Worm (Caenorhabditis elegans) whole organism, L1 larva: ENCODE measurements around the gene F11D11.21.

Experiments
- fkh-10 ChIP-seq: sonication (generic microtip); optimal IDR thresholded peaks from 2 replicates; lab custom pipeline; 2017; ENCODE audit warnings: missing biosample characterization, missing genetic modification reagents, missing genetic modification characterization
- hlh-4 ChIP-seq: sonication (generic microtip); optimal IDR thresholded peaks from 2 replicates; lab custom pipeline; 2016; ENCODE audit warnings: mild to moderate bottlenecking, missing genetic modification characterization, missing compliant biosample characterization
- lin-15B ChIP-seq: fragments of 150-350 bp; sonication (generic microtip); optimal IDR thresholded peaks from 3 replicates; lab custom pipeline; 2014; ENCODE audit warnings: missing biosample characterization, missing genetic modification characterization
- mab-9 ChIP-seq: fragments of 200-800 bp; sonication (Bioruptor generic); IDR thresholded peaks from 2 replicates; pipeline ENCODE4 v1.3.6; 2022; ENCODE audit warnings: missing genetic modification reagents, missing genetic modification characterization, missing compliant biosample characterization
- mef-2 ChIP-seq: fragments of 150-350 bp; optimal IDR thresholded peaks from 2 replicates; lab custom pipeline; 2014; ENCODE audit warnings: missing biosample characterization, missing genetic modification characterization
- nhr-12 ChIP-seq: sonication (generic microtip); optimal IDR thresholded peaks from 2 replicates; lab custom pipeline; 2017; ENCODE audit warnings: missing biosample characterization, missing genetic modification characterization
- nhr-237 ChIP-seq: fragments of 150-350 bp; optimal IDR thresholded peaks from 2 replicates; lab custom pipeline; 2014; ENCODE audit warnings: missing biosample characterization, missing genetic modification characterization
- nhr-85 ChIP-seq: sonication (generic microtip); peaks from one replicate; lab custom pipeline; 2016; ENCODE audit warnings: missing genetic modification characterization, inconsistent platforms, missing compliant biosample characterization
- snpc-4 ChIP-seq: fragments of 150-350 bp; optimal IDR thresholded peaks from 2 replicates; lab custom pipeline; 2014; ENCODE audit warnings: missing biosample characterization, missing genetic modification characterization
- tbx-2 ChIP-seq: sonication (generic microtip); optimal IDR thresholded peaks from 2 replicates; lab custom pipeline; 2016; ENCODE audit warnings: missing genetic modification characterization, missing compliant biosample characterization
- zag-1 ChIP-seq: fragments of 150-350 bp; optimal IDR thresholded peaks from 2 replicates; lab custom pipeline; 2014; ENCODE audit warnings: missing biosample characterization, missing genetic modification characterization

DNA sequence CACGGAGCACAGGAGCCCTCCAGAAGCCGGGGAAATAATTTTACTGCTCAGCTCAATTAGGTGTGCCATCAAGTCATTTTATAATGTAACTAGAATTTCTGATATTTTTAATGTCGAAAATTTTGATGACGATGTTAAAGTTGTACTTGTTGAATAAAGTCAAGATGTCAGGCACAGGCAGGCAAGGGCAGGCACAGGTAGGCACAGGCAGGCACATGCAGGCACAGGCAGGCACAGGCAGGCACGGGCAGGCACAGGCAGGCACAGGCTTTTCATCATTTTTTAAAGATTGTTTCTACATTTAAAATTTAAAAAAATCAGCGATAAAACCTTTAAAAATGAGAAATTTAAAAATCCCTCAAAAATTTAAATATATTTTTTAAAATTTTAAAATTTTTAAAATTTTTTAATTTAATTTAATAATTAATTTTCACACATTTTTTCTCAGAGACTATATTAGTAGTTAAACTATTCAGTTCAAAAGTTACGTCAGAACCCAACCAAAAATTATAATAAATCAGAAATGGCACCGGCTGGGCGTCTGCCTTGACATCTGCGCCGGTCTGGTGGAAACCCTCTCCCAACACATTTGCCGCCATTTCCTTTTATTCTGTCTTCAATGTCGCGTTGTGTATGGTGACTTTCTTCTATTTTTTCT lies 41.0 kb downstream of the F11D11.21 start, which contains the start of gene Y17D7C.6:
- no peak for TF ChIP-seq tbx-2 (tag; lab: Kevin White, UChicago)
- TF ChIP-seq nhr-12 (tag; lab: Kevin White, UChicago): no peak
- no peak for TF ChIP-seq nhr-85 (tag; lab: Kevin White, UChicago)
- TF ChIP-seq snpc-4: no peak
- TF ChIP-seq fkh-10 (GFP tag; lab: Kevin White, UChicago): no peak
- TF ChIP-seq mab-9 (GFP tag; lab: Robert Waterston, UW): no peak
- no peak for TF ChIP-seq lin-15B (tag; lab: Kevin White, UChicago)
- no peak for TF ChIP-seq mef-2 (tag; lab: Kevin White, UChicago)
- TF ChIP-seq zag-1 (tag; lab: Kevin White, UChicago): no peak
- no peak for TF ChIP-seq hlh-4 (tag; lab: Kevin White, UChicago)
- no peak for TF ChIP-seq nhr-237 (tag; lab: Kevin White, UChicago)
